Fruit fly (Drosophila melanogaster): ENCODE measurements around the gene Uqcc1.

Gene Uqcc1

dm6 chr3L:6988942-6989569, 31.1 kb upstream of the Uqcc1 start (continued):
- peak; percentile 83 for TF ChIP-seq Six4 (GFP tag; optimal IDR thresholded peaks at IDR 0.05)
- peak; percentile 34 for TF ChIP-seq HLH54F (GFP tag; optimal IDR thresholded peaks at IDR 0.05)
- TF ChIP-seq Med (GFP tag) = peak; percentile 92
- peak; percentile 61; the same call in 2 of the 3 replicates for TF ChIP-seq Optix (GFP tag; IDR thresholded peaks at IDR 0.05)
- 0 out of 2 replicates have a peak, but pooled peaks have one; percentile 37 for TF ChIP-seq CG11696 (GFP tag; IDR thresholded peaks at IDR 0.05)
- no peak for TF ChIP-seq cas (GFP tag; IDR thresholded peaks at IDR 0.05)
- TF ChIP-seq org-1 (GFP tag; optimal IDR thresholded peaks at IDR 0.05) = peak; percentile 88
- TF ChIP-seq Deaf1 (tag; optimal IDR thresholded peaks at IDR 0.05) = peak; percentile 88
- no peak for TF ChIP-seq CG4360 (GFP tag; IDR thresholded peaks at IDR 0.05)
- TF ChIP-seq CG12236 (GFP tag; optimal IDR thresholded peaks at IDR 0.05) = no peak
- TF ChIP-seq jumu (GFP tag; optimal IDR thresholded peaks at IDR 0.05) = peak; percentile 59
- peak; percentile 37 for TF ChIP-seq tx (GFP tag; optimal IDR thresholded peaks at IDR 0.05)
- TF ChIP-seq CG14441 (GFP tag; IDR thresholded peaks at IDR 0.05) = peak; percentile 79
- peak; percentile 82 for TF ChIP-seq CG10274 (GFP tag; optimal IDR thresholded peaks at IDR 0.05)
- TF ChIP-seq HLH3B (GFP tag; IDR thresholded peaks at IDR 0.05) = peak; percentile 71
- peak; percentile 64 for TF ChIP-seq CG13123 (GFP tag; optimal IDR thresholded peaks at IDR 0.05)
- TF ChIP-seq CG6765 (GFP tag; optimal IDR thresholded peaks at IDR 0.05) = peak; percentile 90
- no peak for TF ChIP-seq Elba2 (GFP tag; optimal IDR thresholded peaks at IDR 0.05)
- TF ChIP-seq CG2120 (GFP tag; optimal IDR thresholded peaks at IDR 0.05) = peak; percentile 78
- TF ChIP-seq CG10462 (GFP tag; optimal IDR thresholded peaks at IDR 0.05) = peak; percentile 68
- no peak for TF ChIP-seq amos (GFP tag; IDR thresholded peaks at IDR 0.05; ENCODE audit: partially characterized antibody)
- TF ChIP-seq CG12942 (GFP tag; optimal IDR thresholded peaks at IDR 0.05) = peak; percentile 77
- TF ChIP-seq CG9932 (GFP tag; IDR thresholded peaks at IDR 0.05) = peak; percentile 78
- TF ChIP-seq Adf1 (GFP tag; IDR thresholded peaks at IDR 0.05) = peak; percentile 79
- peak; percentile 45; the same call in 1 of the 3 replicates for TF ChIP-seq gce (GFP tag; IDR thresholded peaks at IDR 0.05)
- 0 out of 2 replicates have a peak, but pooled peaks have one; percentile 58 for TF ChIP-seq rib (GFP tag; IDR thresholded peaks at IDR 0.05)
- peak; percentile 66 for TF ChIP-seq ftz-f1 (GFP tag; optimal IDR thresholded peaks at IDR 0.05)
- TF ChIP-seq tup (GFP tag; optimal IDR thresholded peaks at IDR 0.05) = peak; percentile 2
- TF ChIP-seq Atf6 (GFP tag; IDR thresholded peaks at IDR 0.05) = peak; percentile 74
- TF ChIP-seq Fer1 (GFP tag; optimal IDR thresholded peaks at IDR 0.05) = peak; percentile 94
- peak; percentile 94 for TF ChIP-seq CG10209 (GFP tag; optimal IDR thresholded peaks at IDR 0.05)
- TF ChIP-seq bbx (GFP tag; IDR thresholded peaks at IDR 0.05; ENCODE audit: partially characterized antibody) = peak; percentile 28; the same call in 1 of the 2 replicates
- peak; percentile 64 for TF ChIP-seq NK7.1 (GFP tag; optimal IDR thresholded peaks at IDR 0.05)
- 0 out of 2 replicates have a peak, but pooled peaks have one; percentile 36 for TF ChIP-seq toy (GFP tag; IDR thresholded peaks at IDR 0.05)
- peak; percentile 60 for TF ChIP-seq Dad (GFP tag; optimal IDR thresholded peaks at IDR 0.05)
- 0 out of 3 replicates have a peak, but pooled peaks have one; percentile 19 for TF ChIP-seq otp (GFP tag; IDR thresholded peaks at IDR 0.05)
- no peak for TF ChIP-seq Neu2 (GFP tag; optimal IDR thresholded peaks at IDR 0.05; ENCODE audit: borderline replicate concordance)
- TF ChIP-seq yki (optimal IDR thresholded peaks at IDR 0.05) = no peak
- no peak for TF ChIP-seq CG42726 (GFP tag; IDR thresholded peaks at IDR 0.05; ENCODE audit: partially characterized antibody)
- peak; percentile 45; the same call in 2 of the 3 replicates for TF ChIP-seq sr (GFP tag; IDR thresholded peaks at IDR 0.05)
- peak; percentile 83; the same call in 1 of the 2 replicates for TF ChIP-seq ranshi (GFP tag; IDR thresholded peaks at IDR 0.05)
- TF ChIP-seq sob (GFP tag; IDR thresholded peaks at IDR 0.05) = peak; percentile 74
- TF ChIP-seq H15 (GFP tag; IDR thresholded peaks at IDR 0.05) = peak; percentile 68; the same call in 2 of the 3 replicates
- peak; percentile 80 for TF ChIP-seq unpg (GFP tag; optimal IDR thresholded peaks at IDR 0.05)
- peak; percentile 81 for TF ChIP-seq danr (GFP tag; IDR thresholded peaks at IDR 0.05)
- peak; percentile 79 for TF ChIP-seq emc (GFP tag; optimal IDR thresholded peaks at IDR 0.05)
- TF ChIP-seq Blimp-1 (GFP tag; optimal IDR thresholded peaks at IDR 0.05) = peak; percentile 89
- TF ChIP-seq CG32532 (GFP tag; IDR thresholded peaks at IDR 0.05) = peak; percentile 82
- TF ChIP-seq H2.0 (GFP tag; IDR thresholded peaks at IDR 0.05) = peak; percentile 62
- TF ChIP-seq sim (GFP tag; IDR thresholded peaks at IDR 0.05) = no peak
- TF ChIP-seq NfI (GFP tag; optimal IDR thresholded peaks at IDR 0.05) = peak; percentile 74
